Fruit fly (Drosophila melanogaster) whole organism, prepupa: Measurements from ENCODE around the gene Pde6.

Experiments used
- CG10631 ChIP-seq: fragments of 200-800 bp; sonication (Bioruptor generic); optimal IDR thresholded peaks from 2 replicates; lab custom pipeline; 2016; ENCODE audit warnings: missing biosample characterization, missing genetic modification characterization
- CG34406 ChIP-seq: fragments of 200-800 bp; sonication (Bioruptor generic); optimal IDR thresholded peaks from 3 replicates; lab custom pipeline; 2016; ENCODE audit warnings: missing biosample characterization, missing genetic modification characterization
- CG4318 ChIP-seq: fragments of 200-800 bp; sonication (Bioruptor generic); optimal IDR thresholded peaks from 3 replicates; lab custom pipeline; 2017; ENCODE audit warnings: missing biosample characterization, mild to moderate bottlenecking, missing genetic modification characterization
- CG6854 ChIP-seq: fragments of 200-800 bp; sonication (Bioruptor generic); optimal IDR thresholded peaks from 2 replicates; lab custom pipeline; 2017; ENCODE audit warnings: missing biosample characterization, mild to moderate bottlenecking, missing genetic modification characterization
- Eip75B ChIP-seq: fragments of 200-800 bp; sonication (Bioruptor generic); optimal IDR thresholded peaks from 3 replicates; lab custom pipeline; 2016; ENCODE audit warnings: missing biosample characterization, missing genetic modification characterization
- Ets21C ChIP-seq: fragments of 200-800 bp; sonication (Bioruptor generic); optimal IDR thresholded peaks from 3 replicates; lab custom pipeline; 2016; ENCODE audit warnings: missing biosample characterization, missing genetic modification characterization
- Gug ChIP-seq: fragments of 200-800 bp; sonication (Bioruptor generic); IDR thresholded peaks from 2 replicates; pipeline ENCODE4 v1.3.6; 2022; ENCODE audit warnings: missing biosample characterization, missing genetic modification characterization
- Hr38 ChIP-seq: sonication (Bioruptor generic); optimal IDR thresholded peaks from 2 replicates; lab custom pipeline; 2016; ENCODE audit warnings: missing biosample characterization, missing genetic modification characterization
- Hr39 ChIP-seq: fragments of 200-800 bp; sonication (Bioruptor generic); optimal IDR thresholded peaks from 2 replicates; lab custom pipeline; 2016; ENCODE audit warnings: missing biosample characterization, missing genetic modification characterization
- ss ChIP-seq, 2 experiments: fragments of 200-800 bp; sonication (Bioruptor generic); optimal IDR thresholded peaks; 2 replicates in 1 of 2; 3 replicates in 1 of 2; lab custom pipeline; 2017 to 2018; ENCODE audit warnings: mild to moderate bottlenecking in 2 of 2, missing biosample characterization in 2 of 2, missing genetic modification characterization in 2 of 2, moderate library complexity in 1 of 2

dm6 chr3R:14565065-14565977, 7.2 kb upstream of the Pde6 start, which contains the start of gene CG14852:
- TF ChIP-seq Hr38, result no peak
- no peak for TF ChIP-seq Eip75B
- TF ChIP-seq Hr39 (GFP tag; lab: Kevin White, UChicago), result no peak
- no peak for TF ChIP-seq Ets21C (GFP tag; lab: Kevin White, UChicago)
- no peak for TF ChIP-seq CG10631 (GFP tag; lab: Kevin White, UChicago)
- TF ChIP-seq Gug (GFP tag; lab: Robert Waterston, UW), result no peak
- TF ChIP-seq ss (GFP tag; optimal IDR thresholded peaks at IDR 0.05; lab: Kevin White, UChicago), result no peak
- TF ChIP-seq CG6854 (GFP tag; lab: Kevin White, UChicago), result no peak
- TF ChIP-seq CG4318 (GFP tag; lab: Kevin White, UChicago), result no peak
- no peak for TF ChIP-seq CG34406
